Fruit fly (Drosophila melanogaster): Measurements from ENCODE around the gene Apt1.

DNA sequence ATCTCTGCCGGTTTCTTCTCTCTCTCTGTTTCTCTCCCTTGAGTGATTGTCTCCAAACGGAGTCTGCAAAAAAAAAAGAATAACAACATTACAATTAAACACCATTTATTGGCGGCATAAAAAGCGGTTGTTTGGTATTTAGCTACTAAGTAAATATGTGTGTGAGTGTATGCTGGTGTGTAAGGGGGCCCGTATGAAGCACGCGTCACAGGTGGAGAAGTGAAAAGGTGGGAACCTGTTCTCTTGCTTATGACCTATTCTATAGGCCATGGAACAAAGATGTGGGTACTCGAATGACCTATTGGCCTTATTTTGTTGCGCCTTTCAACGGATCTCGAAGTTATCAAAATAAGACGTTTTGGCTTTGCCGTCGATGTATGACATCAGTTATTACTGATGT lies 39.2 kb upstream of the Apt1 start:
- TF ChIP-seq psq (optimal IDR thresholded peaks at IDR 0.05) = no peak
- TF ChIP-seq EcR (GFP tag; optimal IDR thresholded peaks at IDR 0.05) = no peak
- TF ChIP-seq Dll (optimal IDR thresholded peaks at IDR 0.05) = no peak
- TF ChIP-seq pan (optimal IDR thresholded peaks at IDR 0.05) = no peak
- TF ChIP-seq usp (GFP tag; optimal IDR thresholded peaks at IDR 0.05) = no peak
- no peak for TF ChIP-seq CG8478 (optimal IDR thresholded peaks at IDR 0.05)
